Worm (Caenorhabditis elegans): Measurements from ENCODE around the gene pigx-1.

ce11 chrX:1122198-1122597 lies 25.4 kb upstream of the pigx-1 start:
- TF ChIP-seq dao-5 (tag; optimal IDR thresholded peaks at IDR 0.05) (no peak), W03F9.2 (tag; optimal IDR thresholded peaks at IDR 0.05) (no peak), him-1 (tag; optimal IDR thresholded peaks at IDR 0.05) (no peak)

All from whole organism, L4/young adult.